Worm (Caenorhabditis elegans) whole organism, dauer: ENCODE results near the gene cfap-20.

ENCODE experiments used
- unc-62 ChIP-seq: sonication (generic microtip); optimal IDR thresholded peaks from 2 replicates; lab custom pipeline; 2017; ENCODE audit warnings: missing biosample characterization, missing genetic modification reagents, missing genetic modification characterization

cfap-20 gene

ce11 chrIII:3541539-3541938 lies 4.2 kb upstream of the cfap-20 start, which contains the start of gene ben-1:
TSS of gene ben-1 (minus strand) at chrIII:3541639.
- TF ChIP-seq unc-62 (GFP tag; lab: Kevin White, UChicago): no peak

- TF ChIP-seq unc-62 (GFP tag; lab: Kevin White, UChicago): no peak
Measured at ce11 chrIII:3541093-3541492, 3.8 kb upstream of the cfap-20 start.

ce11 chrIII:3540424-3540823 lies 3.1 kb upstream of the cfap-20 start:
- no peak for TF ChIP-seq unc-62 (GFP tag; lab: Kevin White, UChicago)

- TF ChIP-seq unc-62 (GFP tag; lab: Kevin White, UChicago): no peak
Measured at ce11 chrIII:3539499-3539898, 2.2 kb upstream of the cfap-20 start.

- TF ChIP-seq unc-62 (GFP tag; lab: Kevin White, UChicago): no peak
Measured at ce11 chrIII:3534185-3534584, 3.1 kb downstream of the cfap-20 start.

ce11 chrIII:3532035-3532434 lies 5.3 kb downstream of the cfap-20 start:
- no peak for TF ChIP-seq unc-62 (GFP tag; lab: Kevin White, UChicago)

- no peak for TF ChIP-seq unc-62 (GFP tag; lab: Kevin White, UChicago)
Measured at ce11 chrIII:3529744-3530208, 7.5 kb downstream of the cfap-20 start, which contains the start of gene pitp-1. TSS of gene pitp-1 (minus strand) at chrIII:3529794.

ce11 chrIII:3528342-3528741 lies 9.0 kb downstream of the cfap-20 start, which contains the start of gene rpl-37:
TSS of gene rpl-37 (plus strand) at chrIII:3528642.
- no peak for TF ChIP-seq unc-62 (GFP tag; lab: Kevin White, UChicago)

- TF ChIP-seq unc-62 (GFP tag; lab: Kevin White, UChicago): no peak
Measured at ce11 chrIII:3523363-3523762, 13.9 kb downstream of the cfap-20 start.

- TF ChIP-seq unc-62 (GFP tag; lab: Kevin White, UChicago): no peak
Measured at ce11 chrIII:3520417-3520816, 16.9 kb downstream of the cfap-20 start.

ce11 chrIII:3519505-3519904 lies 17.8 kb downstream of the cfap-20 start, which contains the start of gene hmit-1.3:
TSS of gene hmit-1.3 (minus strand) at chrIII:3519607.
- no peak for TF ChIP-seq unc-62 (GFP tag; lab: Kevin White, UChicago)

ce11 chrIII:3511808-3512207 lies 25.5 kb downstream of the cfap-20 start:
- TF ChIP-seq unc-62 (GFP tag; lab: Kevin White, UChicago): no peak

ce11 chrIII:3509908-3510307 lies 27.4 kb downstream of the cfap-20 start, which contains the start of the genes M01F1.4 and mrpl-35:
TSS of gene M01F1.4 (minus strand) at chrIII:3510033.
TSS of gene mrpl-35 (plus strand) at chrIII:3510237.
- no peak for TF ChIP-seq unc-62 (GFP tag; lab: Kevin White, UChicago)

ce11 chrIII:3505051-3505548 lies 32.2 kb downstream of the cfap-20 start, which contains the start of gene lias-1:
TSS of gene lias-1 (minus strand) at chrIII:3505101.
- no peak for TF ChIP-seq unc-62 (GFP tag; lab: Kevin White, UChicago)

- no peak for TF ChIP-seq unc-62 (GFP tag; lab: Kevin White, UChicago)
Measured at ce11 chrIII:3504239-3504638, 33.1 kb downstream of the cfap-20 start.

ce11 chrIII:3503286-3503685 lies 34.0 kb downstream of the cfap-20 start, which contains the start of gene rpl-16:
TSS of gene rpl-16 (minus strand) at chrIII:3503604.
- TF ChIP-seq unc-62 (GFP tag; lab: Kevin White, UChicago): no peak

ce11 chrIII:3502215-3502838 lies 35.0 kb downstream of the cfap-20 start, which contains the start of gene M01F1.8:
TSS of gene M01F1.8 (minus strand) at chrIII:3502549.
- TF ChIP-seq unc-62 (GFP tag; lab: Kevin White, UChicago): no peak
